Fruit fly (Drosophila melanogaster): ENCODE measurements around the gene Skel.

The Skel gene

DNA sequence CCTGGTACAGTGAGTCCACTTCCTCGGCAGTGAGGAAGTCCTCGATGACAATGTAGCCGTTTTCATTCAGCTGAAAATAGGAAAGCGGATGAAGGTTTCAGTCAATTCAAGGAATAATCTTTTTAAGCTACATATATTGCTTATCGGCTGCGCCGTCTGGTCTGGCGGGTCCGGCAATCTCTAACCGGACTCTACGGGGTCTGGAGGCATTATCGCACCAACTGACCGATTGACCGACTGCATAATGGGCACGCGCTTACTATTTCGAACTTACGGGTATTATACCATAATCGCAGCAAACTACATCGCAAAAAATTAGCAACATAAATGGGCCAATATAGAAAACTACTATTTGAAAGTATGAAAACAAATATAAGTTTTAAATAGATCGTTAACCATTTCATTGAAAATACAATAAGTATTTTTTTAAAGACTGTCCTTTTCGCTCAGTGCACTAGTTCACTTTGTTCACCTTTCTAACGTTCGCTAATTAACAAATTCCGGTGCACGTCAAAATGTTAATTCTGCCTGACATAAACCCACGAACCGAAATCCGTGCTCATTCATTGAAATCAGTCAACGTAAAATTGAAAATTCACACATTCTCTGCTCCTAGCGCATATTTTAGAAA lies 7.7 kb upstream of the Skel start (continued):
- no peak for TF ChIP-seq Sin3A (optimal IDR thresholded peaks at IDR 0.05)
- TF ChIP-seq vvl (GFP tag; IDR thresholded peaks at IDR 0.05), result 0 out of 2 replicates have a peak, but pooled peaks have one; percentile 6
- no peak for TF ChIP-seq maf-S (GFP tag; optimal IDR thresholded peaks at IDR 0.05)
- no peak for TF ChIP-seq mam (GFP tag; optimal IDR thresholded peaks at IDR 0.05)
- TF ChIP-seq emc (GFP tag; optimal IDR thresholded peaks at IDR 0.05), result no peak
- TF ChIP-seq D19A (tag; optimal IDR thresholded peaks at IDR 0.05), result no peak
- TF ChIP-seq row (GFP tag; IDR thresholded peaks at IDR 0.05), result peak; percentile 56
- no peak for TF ChIP-seq pho (GFP tag; optimal IDR thresholded peaks at IDR 0.05)
- 0 out of 2 replicates have a peak, but pooled peaks have one; percentile 37 for TF ChIP-seq seq (GFP tag; IDR thresholded peaks at IDR 0.05)
- no peak for TF ChIP-seq Nf-YA (GFP tag; IDR thresholded peaks at IDR 0.05)
- TF ChIP-seq Atf-2 (GFP tag; optimal IDR thresholded peaks at IDR 0.05), result no peak
- TF ChIP-seq Mrtf (GFP tag; IDR thresholded peaks at IDR 0.05), result no peak
- no peak for TF ChIP-seq nerfin-2 (GFP tag; IDR thresholded peaks at IDR 0.05; ENCODE audit: partially characterized antibody)
- no peak for TF ChIP-seq sob (GFP tag; IDR thresholded peaks at IDR 0.05)
- TF ChIP-seq CG3838 (GFP tag; optimal IDR thresholded peaks at IDR 0.05), result no peak
- peak; percentile 22 for TF ChIP-seq Oli (tag; optimal IDR thresholded peaks at IDR 0.05)
- TF ChIP-seq HHEX (GFP tag; optimal IDR thresholded peaks at IDR 0.05), result no peak
- peak; percentile 37 for TF ChIP-seq unpg (GFP tag; optimal IDR thresholded peaks at IDR 0.05)
- TF ChIP-seq CG15073 (GFP tag; optimal IDR thresholded peaks at IDR 0.05), result no peak
- TF ChIP-seq Usf (GFP tag; optimal IDR thresholded peaks at IDR 0.05), result no peak
- no peak for TF ChIP-seq gcm (GFP tag; optimal IDR thresholded peaks at IDR 0.05)
- no peak for TF ChIP-seq CG7357 (GFP tag; IDR thresholded peaks at IDR 0.05)
- peak; percentile 44 for TF ChIP-seq slbo (GFP tag; IDR thresholded peaks at IDR 0.05)
- no peak for TF ChIP-seq gce (GFP tag; IDR thresholded peaks at IDR 0.05)
- TF ChIP-seq Fer1 (GFP tag; optimal IDR thresholded peaks at IDR 0.05), result no peak
- peak; percentile 22 for TF ChIP-seq CG2712 (tag; optimal IDR thresholded peaks at IDR 0.05)
- no peak for TF ChIP-seq YL-1 (GFP tag; optimal IDR thresholded peaks at IDR 0.05)
- no peak for TF ChIP-seq bab2 (GFP tag; optimal IDR thresholded peaks at IDR 0.05)
- no peak for TF ChIP-seq CG10565 (GFP tag; optimal IDR thresholded peaks at IDR 0.05)
- TF ChIP-seq eve (GFP tag; optimal IDR thresholded peaks at IDR 0.05), result peak in 1 of 2 experiments; percentile 51
- TF ChIP-seq usp (GFP tag; optimal IDR thresholded peaks at IDR 0.05), result no peak
- TF ChIP-seq CG17385 (GFP tag; optimal IDR thresholded peaks at IDR 0.05), result no peak
- TF ChIP-seq CG10366 (GFP tag; IDR thresholded peaks at IDR 0.05), result peak; percentile 30; the same call in 1 of the 2 replicates
- peak; percentile 27 for TF ChIP-seq grau (tag; optimal IDR thresholded peaks at IDR 0.05)
- TF ChIP-seq CG6765 (GFP tag; optimal IDR thresholded peaks at IDR 0.05), result no peak
- no peak for TF ChIP-seq Six4 (GFP tag; optimal IDR thresholded peaks at IDR 0.05)
- TF ChIP-seq dimm (GFP tag; IDR thresholded peaks at IDR 0.05), result no peak
- no peak for TF ChIP-seq phol (tag; optimal IDR thresholded peaks at IDR 0.05)
- no peak for TF ChIP-seq CG7745 (tag; optimal IDR thresholded peaks at IDR 0.05)
- no peak for TF ChIP-seq Antp (GFP tag; optimal IDR thresholded peaks at IDR 0.05)
- TF ChIP-seq ATbp (GFP tag; optimal IDR thresholded peaks at IDR 0.05), result peak; percentile 17
- TF ChIP-seq lilli (GFP tag; optimal IDR thresholded peaks at IDR 0.05), result peak; percentile 5
- no peak for TF ChIP-seq ac (GFP tag; optimal IDR thresholded peaks at IDR 0.05)
- no peak for TF ChIP-seq ken (GFP tag; IDR thresholded peaks at IDR 0.05)
- TF ChIP-seq Nf-YB (GFP tag; optimal IDR thresholded peaks at IDR 0.05), result no peak
- no peak for TF ChIP-seq jing (GFP tag; optimal IDR thresholded peaks at IDR 0.05)
- 0 out of 2 replicates have a peak, but pooled peaks have one; percentile 10 for TF ChIP-seq lmd (GFP tag; IDR thresholded peaks at IDR 0.05)
- peak; percentile 27 for TF ChIP-seq Sox102F (GFP tag; optimal IDR thresholded peaks at IDR 0.05)
- peak in 1 of 2 experiments; percentile 67 for TF ChIP-seq Pdp1 (GFP tag; optimal IDR thresholded peaks at IDR 0.05)
- TF ChIP-seq CG18764 (GFP tag; optimal IDR thresholded peaks at IDR 0.05), result no peak
- no peak for TF ChIP-seq sim (GFP tag; IDR thresholded peaks at IDR 0.05)
- TF ChIP-seq CG8944 (GFP tag; optimal IDR thresholded peaks at IDR 0.05), result no peak

Data from whole organism, embryonic.